Worm (Caenorhabditis elegans): ENCODE results near the gene clc-3.

DNA sequence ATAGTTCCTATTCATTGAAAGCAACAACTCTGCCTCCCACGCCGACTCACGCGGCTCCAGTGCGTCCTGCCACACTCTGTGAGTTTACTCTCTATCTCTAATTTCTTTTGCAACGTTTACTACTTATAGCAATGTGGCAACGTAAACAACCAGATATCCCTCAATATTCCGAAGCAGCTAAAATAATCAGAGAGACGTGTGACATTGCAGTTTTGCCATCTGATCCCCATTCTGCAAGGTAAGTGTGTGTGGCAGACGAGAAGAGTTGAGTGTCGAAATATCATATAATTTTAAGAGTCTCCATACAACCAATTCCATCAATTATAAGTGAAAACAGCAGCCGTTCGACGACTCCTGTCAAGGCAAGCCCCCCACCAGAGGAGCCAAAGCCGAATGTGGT lies 34.7 kb downstream of the clc-3 start:
- TF ChIP-seq tbp1 (GFP tag; optimal IDR thresholded peaks at IDR 0.05) (no peak), dpl-1 (GFP tag; optimal IDR thresholded peaks at IDR 0.05) (no peak), ceh-91 (GFP tag; IDR thresholded peaks at IDR 0.05) (no peak), hmg-20 (GFP tag; IDR thresholded peaks at IDR 0.05) (no peak), nfya-1 (tag; optimal IDR thresholded peaks at IDR 0.05; ENCODE audit: borderline replicate concordance, insufficient read depth) (no peak), let-526 (GFP tag; IDR thresholded peaks at IDR 0.05) (no peak)
